Worm (Caenorhabditis elegans) whole organism, L3 larva: Measurements from ENCODE around the gene pus-1.

Experiments used
- ama-1 ChIP-seq: fragments of 150-350 bp; optimal IDR thresholded peaks from 2 replicates; lab custom pipeline; 2018
- elt-1 ChIP-seq: fragments of 150-350 bp; optimal IDR thresholded peaks from 2 replicates; lab custom pipeline; 2014; ENCODE audit warnings: missing biosample characterization, missing genetic modification characterization
- elt-2 ChIP-seq: sonication (generic microtip); optimal IDR thresholded peaks from 2 replicates; lab custom pipeline; 2016; ENCODE audit warnings: missing genetic modification reagents, mild to moderate bottlenecking, missing genetic modification characterization, missing compliant biosample characterization
- pqm-1 ChIP-seq: fragments of 150-350 bp; optimal IDR thresholded peaks from 2 replicates; lab custom pipeline; 2017; ENCODE audit warnings: missing biosample characterization, missing genetic modification characterization, inconsistent platforms
- zag-1 ChIP-seq: fragments of 150-350 bp; optimal IDR thresholded peaks from 2 replicates; lab custom pipeline; 2014; ENCODE audit warnings: missing biosample characterization, missing genetic modification characterization

ce11 chrV:16759937-16760336 is 34.8 kb downstream of the pus-1 start:
- TF ChIP-seq ama-1 (lab: Kevin White, UChicago) (no peak), elt-1 (tag; lab: Kevin White, UChicago) (no peak), elt-2 (tag; lab: Kevin White, UChicago) (no peak), pqm-1 (tag; lab: Kevin White, UChicago) (no peak), zag-1 (no peak)
